Worm (Caenorhabditis elegans) whole organism, mixed stage, embryonic: ENCODE measurements around the gene srbc-62.

Experiments used
- bed-3 ChIP-seq: fragments of 200-800 bp; sonication (Bioruptor generic); optimal IDR thresholded peaks from 3 replicates; lab custom pipeline; 2018; ENCODE audit warnings: mild to moderate bottlenecking, missing genetic modification characterization, moderate library complexity, missing compliant biosample characterization
- ceh-39 ChIP-seq: fragments of 150-350 bp; optimal IDR thresholded peaks from 2 replicates; lab custom pipeline; 2014; ENCODE audit warnings: missing biosample characterization, missing genetic modification characterization
- ceh-83 ChIP-seq: fragments of 200-800 bp; sonication (Bioruptor generic); optimal IDR thresholded peaks from 2 replicates; lab custom pipeline; 2018; ENCODE audit warnings: mild to moderate bottlenecking, missing genetic modification characterization, missing compliant biosample characterization
- ces-1 ChIP-seq: fragments of 150-350 bp; optimal IDR thresholded peaks from 2 replicates; lab custom pipeline; 2014; ENCODE audit warnings: missing biosample characterization, missing genetic modification reagents, missing genetic modification characterization
- elt-1 ChIP-seq: sonication (generic microtip); optimal IDR thresholded peaks from 2 replicates; lab custom pipeline; 2017; ENCODE audit warnings: missing genetic modification characterization, mild to moderate bottlenecking, missing compliant biosample characterization, antibody characterized with exemption, moderate library complexity, borderline replicate concordance; ENCODE audit not compliant: insufficient read depth
- elt-3 ChIP-seq: fragments of 150-350 bp; optimal IDR thresholded peaks from 2 replicates; lab custom pipeline; 2014; ENCODE audit warnings: missing biosample characterization, missing genetic modification characterization
- lin-13 ChIP-seq: fragments of 150-350 bp; optimal IDR thresholded peaks from 2 replicates; lab custom pipeline; 2014; ENCODE audit warnings: missing biosample characterization, missing genetic modification characterization
- lin-32 ChIP-seq: fragments of 200-800 bp; sonication (Bioruptor generic); optimal IDR thresholded peaks from 2 replicates; lab custom pipeline; 2018; ENCODE audit warnings: mild to moderate bottlenecking, missing genetic modification characterization, missing compliant biosample characterization
- lsy-2 ChIP-seq: fragments of 150-350 bp; optimal IDR thresholded peaks from 2 replicates; lab custom pipeline; 2014; ENCODE audit warnings: missing biosample characterization, missing genetic modification characterization
- mab-5 ChIP-seq: fragments of 150-350 bp; optimal IDR thresholded peaks from 2 replicates; lab custom pipeline; 2014; ENCODE audit warnings: missing biosample characterization, missing genetic modification characterization
- nhr-28 ChIP-seq: fragments of 150-350 bp; optimal IDR thresholded peaks from 2 replicates; lab custom pipeline; 2014; ENCODE audit warnings: missing biosample characterization, missing genetic modification characterization
- snpc-4 ChIP-seq: fragments of 150-350 bp; optimal IDR thresholded peaks from 2 replicates; lab custom pipeline; 2014; ENCODE audit warnings: missing biosample characterization, missing genetic modification characterization
- unc-120 ChIP-seq: sonication (generic microtip); optimal IDR thresholded peaks from 2 replicates; lab custom pipeline; 2017; ENCODE audit warnings: missing genetic modification characterization, missing compliant biosample characterization; ENCODE audit not compliant: poor library complexity, severe bottlenecking
- ztf-11 ChIP-seq: fragments of 150-350 bp; optimal IDR thresholded peaks from 2 replicates; lab custom pipeline; 2014; ENCODE audit warnings: missing biosample characterization, missing genetic modification characterization

DNA sequence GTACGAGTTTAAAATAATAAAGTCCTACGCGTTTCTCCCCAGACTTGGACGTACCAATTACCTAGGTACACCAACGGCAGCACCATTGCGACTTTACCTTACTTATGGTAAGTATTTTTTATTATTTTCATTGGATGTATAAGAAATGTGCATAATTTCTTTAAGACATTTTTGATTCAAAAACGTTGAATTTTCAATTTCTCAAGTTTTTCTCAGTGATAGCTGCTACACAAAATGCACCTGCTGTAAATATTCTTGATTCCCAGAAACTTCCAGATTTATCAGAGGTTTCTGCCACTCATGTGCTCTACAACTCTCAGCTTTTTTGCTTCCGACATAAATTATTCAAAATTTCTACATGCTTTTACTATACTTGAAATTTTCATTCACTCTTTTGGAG is 35.7 kb upstream of the srbc-62 start, which contains the start of gene srh-159:
- TF ChIP-seq nhr-28 (tag; lab: Kevin White, UChicago) = no peak
- TF ChIP-seq elt-3 = no peak
- TF ChIP-seq unc-120 = no peak
- no peak for TF ChIP-seq mab-5 (tag; lab: Kevin White, UChicago)
- TF ChIP-seq lin-13 (tag; lab: Kevin White, UChicago) = no peak
- TF ChIP-seq elt-1 = no peak
- no peak for TF ChIP-seq snpc-4
- no peak for TF ChIP-seq bed-3 (GFP tag; lab: Kevin White, UChicago)
- no peak for TF ChIP-seq ceh-39 (tag; lab: Kevin White, UChicago)
- no peak for TF ChIP-seq lin-32 (GFP tag; lab: Kevin White, UChicago)
- TF ChIP-seq ztf-11 = no peak
- no peak for TF ChIP-seq ces-1
- TF ChIP-seq lsy-2 = no peak
- TF ChIP-seq ceh-83 (GFP tag; lab: Kevin White, UChicago) = no peak
